Fruit fly (Drosophila melanogaster): ENCODE measurements around the gene CG8565.

Gene CG8565

DNA sequence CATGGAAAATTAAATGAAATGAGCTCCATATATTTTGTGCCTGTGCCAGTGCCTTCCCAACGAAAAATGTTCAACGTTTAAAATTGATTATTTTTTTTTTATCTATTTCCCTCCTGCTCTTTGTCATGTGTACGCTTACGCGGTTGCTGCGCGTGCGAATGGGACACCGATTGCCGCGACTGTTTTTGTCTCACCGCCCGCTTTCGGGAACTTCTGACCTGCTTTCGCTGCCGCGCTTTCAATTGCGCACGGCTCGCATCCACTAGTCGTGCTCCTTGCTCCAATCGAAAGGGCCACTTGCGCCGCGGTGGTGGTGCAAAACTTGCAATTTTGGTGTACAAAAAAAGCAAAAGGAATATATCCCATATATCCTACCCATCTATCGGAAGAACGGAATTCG is 22.8 kb downstream of the CG8565 start (continued):
- TF ChIP-seq pzg (GFP tag; optimal IDR thresholded peaks at IDR 0.05) (peak; percentile 37), maf-S (GFP tag; optimal IDR thresholded peaks at IDR 0.05) (no peak), Rfx (GFP tag; IDR thresholded peaks at IDR 0.05) (peak; percentile 44; the same call in 1 of the 2 replicates), vvl (GFP tag; IDR thresholded peaks at IDR 0.05) (peak; percentile 49), CkIIα-i1 (GFP tag; IDR thresholded peaks at IDR 0.05) (no peak), Hand (GFP tag; optimal IDR thresholded peaks at IDR 0.05) (no peak), CG13424 (tag; optimal IDR thresholded peaks at IDR 0.05) (no peak), Dip3 (GFP tag; optimal IDR thresholded peaks at IDR 0.05) (no peak), sens (GFP tag) (peak; percentile 77), CG2678 (tag; optimal IDR thresholded peaks at IDR 0.05) (peak; percentile 11), sd (tag; optimal IDR thresholded peaks at IDR 0.05) (peak; percentile 45), CG9797 (GFP tag; optimal IDR thresholded peaks at IDR 0.05) (no peak), CG8089 (GFP tag; optimal IDR thresholded peaks at IDR 0.05) (no peak), CG12942 (GFP tag; optimal IDR thresholded peaks at IDR 0.05) (no peak), yki (optimal IDR thresholded peaks at IDR 0.05) (no peak), H2.0 (GFP tag; IDR thresholded peaks at IDR 0.05) (no peak), chn (GFP tag; optimal IDR thresholded peaks at IDR 0.05) (peak; percentile 6), Dref (GFP tag; IDR thresholded peaks at IDR 0.05) (peak; percentile 37; the same call in 1 of the 2 replicates), Mad (GFP tag; optimal IDR thresholded peaks at IDR 0.05) (no peak), CG32532 (GFP tag; IDR thresholded peaks at IDR 0.05) (peak; percentile 44), BtbVII (GFP tag; optimal IDR thresholded peaks at IDR 0.05) (peak; percentile 30), CG6689 (GFP tag; IDR thresholded peaks at IDR 0.05) (0 out of 2 replicates have a peak, but pooled peaks have one; percentile 23), ATbp (GFP tag; optimal IDR thresholded peaks at IDR 0.05) (no peak), exex (tag; optimal IDR thresholded peaks at IDR 0.05) (no peak), Doc3 (GFP tag; IDR thresholded peaks at IDR 0.05; ENCODE audit: partially characterized antibody) (no peak), CG7271 (tag; optimal IDR thresholded peaks at IDR 0.05) (no peak), run (tag; optimal IDR thresholded peaks at IDR 0.05) (no peak), CG8478 (optimal IDR thresholded peaks at IDR 0.05) (peak; percentile 96), CG9876 (GFP tag; optimal IDR thresholded peaks at IDR 0.05) (no peak), CG11456 (GFP tag; IDR thresholded peaks at IDR 0.05) (no peak), Nf-YA (GFP tag; IDR thresholded peaks at IDR 0.05) (no peak), ftz-f1 (GFP tag; optimal IDR thresholded peaks at IDR 0.05) (no peak), PHDP (tag; optimal IDR thresholded peaks at IDR 0.05) (no peak), CG2120 (GFP tag; optimal IDR thresholded peaks at IDR 0.05) (peak; percentile 25), Xbp1 (GFP tag; optimal IDR thresholded peaks at IDR 0.05) (no peak), CG8359 (GFP tag; optimal IDR thresholded peaks at IDR 0.05; ENCODE audit: borderline replicate concordance) (no peak), CG1832 (GFP tag; optimal IDR thresholded peaks at IDR 0.05) (peak; percentile 99), crp (GFP tag; optimal IDR thresholded peaks at IDR 0.05) (no peak), Atf6 (GFP tag; IDR thresholded peaks at IDR 0.05) (peak; percentile 45; the same call in 1 of the 2 replicates), CG17829 (tag; optimal IDR thresholded peaks at IDR 0.05) (no peak), bsh (GFP tag; optimal IDR thresholded peaks at IDR 0.05) (peak; percentile 2 to 28), CG13296 (GFP tag; optimal IDR thresholded peaks at IDR 0.05) (no peak), CG3847 (GFP tag; IDR thresholded peaks at IDR 0.05) (peak; percentile 31; the same call in 1 of the 2 replicates), inv (GFP tag; IDR thresholded peaks at IDR 0.05; ENCODE audit: partially characterized antibody) (no peak; the same call in 1 of the 2 replicates), grn (GFP tag; optimal IDR thresholded peaks at IDR 0.05) (no peak), CG9437 (GFP tag; optimal IDR thresholded peaks at IDR 0.05) (no peak), lab (GFP tag; optimal IDR thresholded peaks at IDR 0.05) (peak; percentile 47), HmgZ (tag; optimal IDR thresholded peaks at IDR 0.05) (peak; percentile 50), CG14860 (GFP tag; IDR thresholded peaks at IDR 0.05; ENCODE audit: partially characterized antibody) (no peak), trh (GFP tag; optimal IDR thresholded peaks at IDR 0.05) (no peak), CG14050 (GFP tag; IDR thresholded peaks at IDR 0.05) (no peak)

Measured in whole organism, embryonic.